ENCODE assay signal across 4 fruit fly cellular contexts in genomic region chr2L:13245855-13246645, dm6.
TF ChIP-seq lines count a peak whose summit lies in the region.

Gene CG16820, plus strand, starts transcription at chr2L:13246232.

- TF ChIP-seq CTCF in whole organism, embryonic (GFP tag; optimal IDR thresholded peaks at IDR 0.05; lab: Kevin White, UChicago), result no peak

TF ChIP-seq in whole organism, adult, 20 proteins besides CTCF, POLR2A, EP300 and RAD21:
- TF ChIP-seq kay (GFP tag; lab: Kevin White, UChicago; ENCODE audit: borderline replicate concordance), result peak; percentile 24
- no peak for TF ChIP-seq Hr96 (GFP tag; optimal IDR thresholded peaks at IDR 0.05; lab: Kevin White, UChicago)
- no peak for TF ChIP-seq tj (GFP tag; optimal IDR thresholded peaks at IDR 0.05; lab: Kevin White, UChicago)

TF ChIP-seq in whole organism, embryonic, 481 proteins besides CTCF, POLR2A, EP300 and RAD21:
- no peak for TF ChIP-seq CG7987 (GFP tag; optimal IDR thresholded peaks at IDR 0.05; lab: Kevin White, UChicago)
- peak; percentile 96 for TF ChIP-seq CG15514 (GFP tag; optimal IDR thresholded peaks at IDR 0.05; lab: Kevin White, UChicago)
- peak; percentile 56; the same call in 1 of the 4 replicates for TF ChIP-seq chinmo (GFP tag; IDR thresholded peaks at IDR 0.05; lab: Robert Waterston, UW; ENCODE audit: partially characterized antibody)
- TF ChIP-seq tap (tag; optimal IDR thresholded peaks at IDR 0.05; lab: Kevin White, UChicago), result no peak
- no peak for TF ChIP-seq ro (GFP tag; IDR thresholded peaks at IDR 0.05; lab: Robert Waterston, UW)
- TF ChIP-seq stc (GFP tag; IDR thresholded peaks at IDR 0.05; lab: Robert Waterston, UW), result no peak
- no peak for TF ChIP-seq her (GFP tag; optimal IDR thresholded peaks at IDR 0.05; lab: Kevin White, UChicago)
- TF ChIP-seq Deaf1 (tag; optimal IDR thresholded peaks at IDR 0.05; lab: Kevin White, UChicago), result peak; percentile 93
- TF ChIP-seq zen (tag; optimal IDR thresholded peaks at IDR 0.05; lab: Kevin White, UChicago), result no peak
- no peak for TF ChIP-seq E2f2 (GFP tag; IDR thresholded peaks at IDR 0.05; lab: Robert Waterston, UW)
- no peak for TF ChIP-seq insv (GFP tag; optimal IDR thresholded peaks at IDR 0.05; lab: Kevin White, UChicago)
- no peak for TF ChIP-seq sisA (GFP tag; IDR thresholded peaks at IDR 0.05; lab: Robert Waterston, UW)
- no peak for TF ChIP-seq Adf1 (GFP tag; IDR thresholded peaks at IDR 0.05; lab: Robert Waterston, UW)
- TF ChIP-seq CG9876 (GFP tag; optimal IDR thresholded peaks at IDR 0.05; lab: Kevin White, UChicago), result no peak
- TF ChIP-seq hb (GFP tag; IDR thresholded peaks at IDR 0.05; lab: Robert Waterston, UW; ENCODE audit: partially characterized antibody), result no peak
- no peak for TF ChIP-seq Dll (GFP tag; IDR thresholded peaks at IDR 0.05; lab: Robert Waterston, UW; ENCODE audit: partially characterized antibody)
- peak; percentile 54 for TF ChIP-seq CG6654 (GFP tag; optimal IDR thresholded peaks at IDR 0.05; lab: Kevin White, UChicago)
- TF ChIP-seq Trl (optimal IDR thresholded peaks at IDR 0.05; lab: Kevin White, UChicago), result no peak
- no peak for TF ChIP-seq Trl (GFP tag; optimal IDR thresholded peaks at IDR 0.05; lab: Kevin White, UChicago)
TF ChIP-seq in whole organism, embryonic: peak in this region for 4.

TF ChIP-seq in whole organism, prepupa, 60 proteins besides CTCF, POLR2A, EP300 and RAD21:
- TF ChIP-seq CG10669 (GFP tag; optimal IDR thresholded peaks at IDR 0.05; lab: Kevin White, UChicago), result no peak
- TF ChIP-seq acj6 (GFP tag; optimal IDR thresholded peaks at IDR 0.05; lab: Kevin White, UChicago), result no peak
- TF ChIP-seq Lpt (GFP tag; optimal IDR thresholded peaks at IDR 0.05; lab: Kevin White, UChicago), result peak; percentile 57
- no peak for TF ChIP-seq CG11762 (GFP tag; optimal IDR thresholded peaks at IDR 0.05; lab: Kevin White, UChicago; ENCODE audit: insufficient read depth)
- TF ChIP-seq CG15336 (GFP tag; IDR thresholded peaks at IDR 0.05; lab: Robert Waterston, UW), result peak; percentile 80
- TF ChIP-seq CG11902 (GFP tag; optimal IDR thresholded peaks at IDR 0.05; lab: Kevin White, UChicago), result no peak
- TF ChIP-seq CG1621 (tag; optimal IDR thresholded peaks at IDR 0.05; lab: Kevin White, UChicago), result no peak
- no peak for TF ChIP-seq lz (GFP tag; optimal IDR thresholded peaks at IDR 0.05; lab: Kevin White, UChicago)
- TF ChIP-seq Hr38 (GFP tag; optimal IDR thresholded peaks at IDR 0.05; lab: Kevin White, UChicago), result no peak
- TF ChIP-seq CG31627 (GFP tag; optimal IDR thresholded peaks at IDR 0.05; lab: Kevin White, UChicago), result no peak
- peak; percentile 75 for TF ChIP-seq CG6276 (GFP tag; optimal IDR thresholded peaks at IDR 0.05; lab: Kevin White, UChicago)
- TF ChIP-seq OdsH (GFP tag; optimal IDR thresholded peaks at IDR 0.05; lab: Kevin White, UChicago), result no peak
- no peak for TF ChIP-seq CG3919 (GFP tag; optimal IDR thresholded peaks at IDR 0.05; lab: Kevin White, UChicago)
- TF ChIP-seq CG32006 (GFP tag; optimal IDR thresholded peaks at IDR 0.05; lab: Kevin White, UChicago), result no peak
- no peak for TF ChIP-seq topi (GFP tag; optimal IDR thresholded peaks at IDR 0.05; lab: Kevin White, UChicago)
- no peak for TF ChIP-seq Ets96B (tag; optimal IDR thresholded peaks at IDR 0.05; lab: Kevin White, UChicago)
- TF ChIP-seq fd59A (GFP tag; optimal IDR thresholded peaks at IDR 0.05; lab: Kevin White, UChicago), result no peak
- TF ChIP-seq CG8119 (GFP tag; IDR thresholded peaks at IDR 0.05; lab: Robert Waterston, UW), result peak; percentile 84
- TF ChIP-seq CG16779 (tag; optimal IDR thresholded peaks at IDR 0.05; lab: Kevin White, UChicago), result no peak
- peak; percentile 53 for TF ChIP-seq Eip78C (GFP tag; lab: Kevin White, UChicago)
- no peak for TF ChIP-seq svp (GFP tag; lab: Kevin White, UChicago)
- 0 out of 3 replicates have a peak, but pooled peaks have one; percentile 50 for TF ChIP-seq CG6163 (GFP tag; IDR thresholded peaks at IDR 0.05; lab: Robert Waterston, UW)
- no peak for TF ChIP-seq net (GFP tag; optimal IDR thresholded peaks at IDR 0.05; lab: Kevin White, UChicago)
- no peak for TF ChIP-seq CG4318 (GFP tag; optimal IDR thresholded peaks at IDR 0.05; lab: Kevin White, UChicago)
- no peak for TF ChIP-seq pdm3 (GFP tag; optimal IDR thresholded peaks at IDR 0.05; lab: Kevin White, UChicago)
- TF ChIP-seq fkh (GFP tag; optimal IDR thresholded peaks at IDR 0.05; lab: Kevin White, UChicago), result no peak
- no peak for TF ChIP-seq Ets21C (GFP tag; optimal IDR thresholded peaks at IDR 0.05; lab: Kevin White, UChicago)
- no peak for TF ChIP-seq dsx (GFP tag; optimal IDR thresholded peaks at IDR 0.05; lab: Kevin White, UChicago; ENCODE audit: poor library complexity, severe bottlenecking)
- peak; percentile 15 for TF ChIP-seq dac (GFP tag; optimal IDR thresholded peaks at IDR 0.05; lab: Kevin White, UChicago)
- TF ChIP-seq eg (GFP tag; IDR thresholded peaks at IDR 0.05; lab: Robert Waterston, UW), result peak; percentile 76; the same call in 2 of the 3 replicates
- no peak for TF ChIP-seq CG9139 (GFP tag; optimal IDR thresholded peaks at IDR 0.05; lab: Kevin White, UChicago)
- TF ChIP-seq CG7368 (GFP tag; optimal IDR thresholded peaks at IDR 0.05; lab: Kevin White, UChicago), result no peak
- TF ChIP-seq Hr39 (GFP tag; optimal IDR thresholded peaks at IDR 0.05; lab: Kevin White, UChicago), result no peak
- no peak for TF ChIP-seq CG10631 (GFP tag; optimal IDR thresholded peaks at IDR 0.05; lab: Kevin White, UChicago)

TF ChIP-seq in whole organism, pupa, 21 proteins besides CTCF, POLR2A, EP300 and RAD21:
- TF ChIP-seq Ets98B (GFP tag; IDR thresholded peaks at IDR 0.05; lab: Robert Waterston, UW) (peak; percentile 53; the same call in 1 of the 2 replicates), CG12605 (GFP tag; IDR thresholded peaks at IDR 0.05; lab: Robert Waterston, UW) (peak; percentile 71), CG8301 (tag; optimal IDR thresholded peaks at IDR 0.05; lab: Kevin White, UChicago) (no peak)
